Worm (Caenorhabditis elegans) whole organism, mixed stage, embryonic: ENCODE data around the gene ora-1.

Experiments used
- blmp-1 ChIP-seq: fragments of 150-350 bp; optimal IDR thresholded peaks from 2 replicates; lab custom pipeline; 2014; ENCODE audit warnings: missing biosample characterization, missing genetic modification characterization
- ceh-83 ChIP-seq: fragments of 200-800 bp; sonication (Bioruptor generic); optimal IDR thresholded peaks from 2 replicates; lab custom pipeline; 2018; ENCODE audit warnings: mild to moderate bottlenecking, missing genetic modification characterization, missing compliant biosample characterization
- ces-1 ChIP-seq: fragments of 150-350 bp; optimal IDR thresholded peaks from 2 replicates; lab custom pipeline; 2014; ENCODE audit warnings: missing biosample characterization, missing genetic modification reagents, missing genetic modification characterization
- elt-3 ChIP-seq: fragments of 150-350 bp; optimal IDR thresholded peaks from 2 replicates; lab custom pipeline; 2014; ENCODE audit warnings: missing biosample characterization, missing genetic modification characterization
- nhr-12 ChIP-seq: fragments of 150-350 bp; optimal IDR thresholded peaks from 2 replicates; lab custom pipeline; 2014; ENCODE audit warnings: missing biosample characterization, missing genetic modification characterization
- nhr-2 ChIP-seq: fragments of 150-350 bp; optimal IDR thresholded peaks from 2 replicates; lab custom pipeline; 2014; ENCODE audit warnings: missing biosample characterization, missing genetic modification characterization
- nhr-237 ChIP-seq: fragments of 150-350 bp; optimal IDR thresholded peaks from 2 replicates; lab custom pipeline; 2014; ENCODE audit warnings: missing biosample characterization, missing genetic modification characterization
- pha-4 ChIP-seq: fragments of 150-350 bp; optimal IDR thresholded peaks from 2 replicates; lab custom pipeline; 2018; ENCODE audit warnings: missing biosample characterization, missing genetic modification reagents, missing genetic modification characterization
- sem-2 ChIP-seq: fragments of 200-800 bp; sonication (Bioruptor generic); optimal IDR thresholded peaks from 2 replicates; lab custom pipeline; 2018; ENCODE audit warnings: mild to moderate bottlenecking, missing genetic modification characterization, missing compliant biosample characterization
- sptf-1 ChIP-seq: sonication (generic microtip); optimal IDR thresholded peaks from 2 replicates; lab custom pipeline; 2017; ENCODE audit warnings: mild to moderate bottlenecking, missing genetic modification characterization, moderate library complexity, missing compliant biosample characterization
- unc-39 ChIP-seq: fragments of 150-350 bp; optimal IDR thresholded peaks from 2 replicates; lab custom pipeline; 2014; ENCODE audit warnings: missing biosample characterization, missing genetic modification characterization
- unc-62 ChIP-seq: fragments of 150-350 bp; optimal IDR thresholded peaks from 2 replicates; lab custom pipeline; 2014; ENCODE audit warnings: missing biosample characterization, missing genetic modification reagents, missing genetic modification characterization
- ztf-11 ChIP-seq: fragments of 150-350 bp; optimal IDR thresholded peaks from 2 replicates; lab custom pipeline; 2014; ENCODE audit warnings: missing biosample characterization, missing genetic modification characterization

DNA sequence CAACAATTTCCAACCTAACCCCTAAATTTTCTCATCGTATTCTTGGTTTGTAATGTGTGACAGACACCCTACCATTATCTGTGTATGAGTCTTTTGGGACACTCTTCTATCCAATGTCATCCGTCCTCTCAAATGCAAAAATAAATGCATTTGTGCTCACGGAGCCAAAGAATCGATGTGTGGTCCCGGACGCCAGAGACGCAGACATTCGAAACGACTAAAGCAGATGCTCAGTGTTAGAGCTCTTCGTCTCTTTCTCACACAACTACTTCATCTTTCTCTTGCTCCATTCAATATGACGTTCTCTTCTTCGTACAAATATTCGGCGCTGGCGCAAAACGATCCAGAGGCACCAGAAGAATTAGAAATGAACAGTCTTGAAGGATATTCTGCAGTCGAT is 1.9 kb downstream of the ora-1 start, which contains the start of gene unc-24:
- peak; percentile 22 for TF ChIP-seq unc-62 (GFP tag; lab: Kevin White, UChicago)
- TF ChIP-seq elt-3 (tag; lab: Kevin White, UChicago), result no peak
- TF ChIP-seq ztf-11 (tag; lab: Kevin White, UChicago), result no peak
- no peak for TF ChIP-seq nhr-12
- TF ChIP-seq sem-2 (GFP tag; lab: Kevin White, UChicago), result no peak
- no peak for TF ChIP-seq pha-4 (tag; lab: Kevin White, UChicago)
- TF ChIP-seq ces-1 (GFP tag; lab: Kevin White, UChicago), result peak; percentile 98
- no peak for TF ChIP-seq blmp-1
- TF ChIP-seq sptf-1 (tag; lab: Kevin White, UChicago), result no peak
- no peak for TF ChIP-seq unc-39 (tag; lab: Kevin White, UChicago)
- TF ChIP-seq ceh-83 (GFP tag; lab: Kevin White, UChicago), result no peak
- no peak for TF ChIP-seq nhr-2 (tag; lab: Kevin White, UChicago)
- no peak for TF ChIP-seq nhr-237
